In the genomic region with DNA sequence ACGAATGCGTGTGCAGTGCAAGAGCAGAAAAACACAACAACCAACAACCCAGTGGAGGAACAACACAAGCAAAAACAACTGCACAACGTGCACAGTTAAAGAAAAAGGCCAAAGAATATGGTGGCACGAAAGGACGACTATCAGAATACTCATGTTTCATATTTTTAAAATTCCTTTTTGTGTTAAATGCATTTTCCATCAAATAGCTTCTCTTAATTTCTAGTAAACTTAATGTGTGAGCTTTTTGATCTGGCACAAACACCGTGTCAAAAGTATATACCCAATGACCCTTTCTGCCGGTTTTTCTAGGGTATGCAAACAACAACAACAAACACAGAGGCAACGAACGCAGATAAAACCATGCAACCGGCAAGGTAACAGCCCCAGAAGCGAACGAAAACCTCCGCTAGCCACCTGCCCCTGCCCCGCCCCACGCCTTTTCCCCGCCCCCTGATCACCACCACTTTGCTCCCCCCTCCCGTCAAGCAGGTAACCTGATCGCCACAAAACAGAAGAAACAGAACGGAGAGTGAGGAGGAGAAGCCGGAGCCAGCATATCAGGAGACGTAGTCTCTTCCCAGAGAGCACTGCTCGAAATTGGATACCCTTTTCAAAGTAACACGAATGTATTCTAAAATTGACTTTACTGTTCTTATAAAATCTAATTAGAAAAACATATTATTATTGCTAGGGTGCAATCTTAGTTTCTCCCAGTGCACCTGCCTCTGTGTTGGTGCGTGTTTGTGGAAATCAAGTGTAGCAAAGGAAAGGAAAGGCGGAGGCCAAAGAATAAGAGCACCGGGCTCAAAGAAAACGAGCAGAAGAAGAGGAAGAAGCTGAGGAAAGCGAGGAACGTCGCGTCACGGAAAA, we compare ENCODE assay signal across 1 fruit fly cellular context.
TF ChIP-seq lines count a peak whose summit lies in the region.

No protein-coding gene starts in this region.

TF ChIP-seq in whole organism, embryonic, 481 proteins besides CTCF, POLR2A, EP300 and RAD21 (continued from another document):
- TF ChIP-seq CG12744 (GFP tag; optimal IDR thresholded peaks at IDR 0.05; lab: Kevin White, UChicago) (peak; percentile 76), pnt (GFP tag; optimal IDR thresholded peaks at IDR 0.05; lab: Kevin White, UChicago) (peak; percentile 94), rib (GFP tag; IDR thresholded peaks at IDR 0.05; lab: Robert Waterston, UW) (0 out of 2 replicates have a peak, but pooled peaks have one; percentile 25), Chrac-16 (GFP tag; optimal IDR thresholded peaks at IDR 0.05; lab: Kevin White, UChicago) (peak; percentile 90), CG1792 (GFP tag; optimal IDR thresholded peaks at IDR 0.05; lab: Kevin White, UChicago) (peak; percentile 70), CG11093 (GFP tag; IDR thresholded peaks at IDR 0.05; lab: Robert Waterston, UW) (peak; percentile 90), CG12299 (tag; optimal IDR thresholded peaks at IDR 0.05; lab: Kevin White, UChicago) (peak; percentile 49), Meics (GFP tag; optimal IDR thresholded peaks at IDR 0.05; lab: Kevin White, UChicago) (peak; percentile 56), CG8765 (GFP tag; IDR thresholded peaks at IDR 0.05; lab: Robert Waterston, UW) (peak; percentile 97), CG8359 (GFP tag; optimal IDR thresholded peaks at IDR 0.05; lab: Kevin White, UChicago; ENCODE audit: borderline replicate concordance) (peak; percentile 79), disco-r (GFP tag; optimal IDR thresholded peaks at IDR 0.05; lab: Kevin White, UChicago) (peak; percentile 71), CG14667 (GFP tag; IDR thresholded peaks at IDR 0.05; lab: Robert Waterston, UW) (peak; percentile 87), CkIIα-i1 (GFP tag; IDR thresholded peaks at IDR 0.05; lab: Robert Waterston, UW) (no peak), dati (GFP tag; IDR thresholded peaks at IDR 0.05; lab: Robert Waterston, UW) (peak; percentile 85), CG8944 (GFP tag; optimal IDR thresholded peaks at IDR 0.05; lab: Kevin White, UChicago) (peak; percentile 96), zf30C (GFP tag; optimal IDR thresholded peaks at IDR 0.05; lab: Kevin White, UChicago) (peak; percentile 99), cwo (GFP tag; optimal IDR thresholded peaks at IDR 0.05; lab: Kevin White, UChicago) (peak; percentile 1), CG10209 (GFP tag; optimal IDR thresholded peaks at IDR 0.05; lab: Kevin White, UChicago) (peak; percentile 93), Aef1 (GFP tag; IDR thresholded peaks at IDR 0.05; lab: Robert Waterston, UW) (peak; percentile 51), dpn (GFP tag; optimal IDR thresholded peaks at IDR 0.05; lab: Kevin White, UChicago) (peak; percentile 87 to 91), CG1603 (tag; optimal IDR thresholded peaks at IDR 0.05; lab: Kevin White, UChicago) (peak; percentile 97), CG34376 (GFP tag; optimal IDR thresholded peaks at IDR 0.05; lab: Kevin White, UChicago) (no peak), tll (GFP tag; optimal IDR thresholded peaks at IDR 0.05; lab: Kevin White, UChicago) (peak; percentile 30 to 62), Nf-YC (tag; optimal IDR thresholded peaks at IDR 0.05; lab: Kevin White, UChicago) (no peak), gt (GFP tag; IDR thresholded peaks at IDR 0.05; lab: Robert Waterston, UW) (peak; percentile 76), unc-4 (GFP tag; IDR thresholded peaks at IDR 0.05; lab: Robert Waterston, UW; ENCODE audit: partially characterized antibody) (no peak), CG1024 (GFP tag; IDR thresholded peaks at IDR 0.05; lab: Robert Waterston, UW) (peak; percentile 94), Hr51 (GFP tag; optimal IDR thresholded peaks at IDR 0.05; lab: Kevin White, UChicago) (peak; percentile 81), CG12236 (GFP tag; optimal IDR thresholded peaks at IDR 0.05; lab: Kevin White, UChicago) (peak; percentile 94), CG7786 (GFP tag; optimal IDR thresholded peaks at IDR 0.05; lab: Kevin White, UChicago) (peak; percentile 85), Kr (GFP tag; optimal IDR thresholded peaks at IDR 0.05; lab: Kevin White, UChicago) (peak; percentile 76), CG6683 (GFP tag; optimal IDR thresholded peaks at IDR 0.05; lab: Kevin White, UChicago) (no peak), ci (GFP tag; IDR thresholded peaks at IDR 0.05; lab: Robert Waterston, UW) (peak; percentile 97), luna (GFP tag; optimal IDR thresholded peaks at IDR 0.05; lab: Kevin White, UChicago) (no peak), yki (optimal IDR thresholded peaks at IDR 0.05; lab: Kevin White, UChicago) (no peak), CG18599 (GFP tag; optimal IDR thresholded peaks at IDR 0.05; lab: Kevin White, UChicago) (peak; percentile 35), CG16863 (GFP tag; optimal IDR thresholded peaks at IDR 0.05; lab: Kevin White, UChicago) (peak; percentile 93), CG17829 (tag; optimal IDR thresholded peaks at IDR 0.05; lab: Kevin White, UChicago) (peak; percentile 84), ttk (GFP tag; IDR thresholded peaks at IDR 0.05; lab: Robert Waterston, UW) (peak; percentile 83), row (GFP tag; IDR thresholded peaks at IDR 0.05; lab: Robert Waterston, UW) (peak; percentile 84), CHES-1-like (GFP tag; optimal IDR thresholded peaks at IDR 0.05; lab: Kevin White, UChicago) (peak; percentile 84), sens-2 (GFP tag; IDR thresholded peaks at IDR 0.05; lab: Robert Waterston, UW) (peak; percentile 97), B-H2 (GFP tag; optimal IDR thresholded peaks at IDR 0.05; lab: Kevin White, UChicago) (no peak), nerfin-1 (tag; optimal IDR thresholded peaks at IDR 0.05; lab: Kevin White, UChicago) (peak; percentile 63), CG9609 (GFP tag; optimal IDR thresholded peaks at IDR 0.05; lab: Kevin White, UChicago) (peak; percentile 94), toy (GFP tag; IDR thresholded peaks at IDR 0.05; lab: Robert Waterston, UW) (peak; percentile 44; the same call in 1 of the 2 replicates), Rfx (GFP tag; IDR thresholded peaks at IDR 0.05; lab: Robert Waterston, UW) (no peak), MBD-R2 (GFP tag; IDR thresholded peaks at IDR 0.05; lab: Robert Waterston, UW) (no peak; the same call in 1 of the 2 replicates), CG33557 (GFP tag; optimal IDR thresholded peaks at IDR 0.05; lab: Kevin White, UChicago) (peak; percentile 84), CG7372 (GFP tag; IDR thresholded peaks at IDR 0.05; lab: Robert Waterston, UW) (peak; percentile 49), CG7357 (GFP tag; IDR thresholded peaks at IDR 0.05; lab: Robert Waterston, UW) (peak; percentile 75), wor (GFP tag; IDR thresholded peaks at IDR 0.05; lab: Robert Waterston, UW) (peak; percentile 86), ara (GFP tag; IDR thresholded peaks at IDR 0.05; lab: Robert Waterston, UW) (peak; percentile 98), br (optimal IDR thresholded peaks at IDR 0.05; lab: Kevin White, UChicago) (no peak), NfI (GFP tag; optimal IDR thresholded peaks at IDR 0.05; lab: Kevin White, UChicago) (peak; percentile 85), lilli (GFP tag; optimal IDR thresholded peaks at IDR 0.05; lab: Kevin White, UChicago) (peak; percentile 88), Opbp (GFP tag; IDR thresholded peaks at IDR 0.05; lab: Robert Waterston, UW; ENCODE audit: partially characterized antibody) (0 out of 3 replicates have a peak, but pooled peaks have one; percentile 21), lbe (GFP tag; optimal IDR thresholded peaks at IDR 0.05; lab: Kevin White, UChicago) (peak; percentile 92), gro (GFP tag; optimal IDR thresholded peaks at IDR 0.05; lab: Kevin White, UChicago) (no peak), gcm2 (GFP tag; optimal IDR thresholded peaks at IDR 0.05; lab: Kevin White, UChicago) (peak; percentile 85), da (GFP tag; optimal IDR thresholded peaks at IDR 0.05; lab: Kevin White, UChicago) (peak; percentile 73), CG17385 (GFP tag; optimal IDR thresholded peaks at IDR 0.05; lab: Kevin White, UChicago) (peak; percentile 82), CG10321 (GFP tag; IDR thresholded peaks at IDR 0.05; lab: Robert Waterston, UW) (peak; percentile 23; the same call in 1 of the 2 replicates), CG2875 (GFP tag; optimal IDR thresholded peaks at IDR 0.05; lab: Kevin White, UChicago) (peak; percentile 94), Scr (GFP tag; IDR thresholded peaks at IDR 0.05; lab: Robert Waterston, UW; ENCODE audit: partially characterized antibody) (no peak), CG17328 (GFP tag; IDR thresholded peaks at IDR 0.05; lab: Robert Waterston, UW) (peak; percentile 98), NK7.1 (GFP tag; optimal IDR thresholded peaks at IDR 0.05; lab: Kevin White, UChicago) (peak; percentile 59), CG8281 (tag; optimal IDR thresholded peaks at IDR 0.05; lab: Kevin White, UChicago) (peak; percentile 17), CG14965 (GFP tag; optimal IDR thresholded peaks at IDR 0.05; lab: Kevin White, UChicago; ENCODE audit: borderline replicate concordance) (peak; percentile 83), eyg (GFP tag; optimal IDR thresholded peaks at IDR 0.05; lab: Kevin White, UChicago) (peak; percentile 7), CG17359 (tag; optimal IDR thresholded peaks at IDR 0.05; lab: Kevin White, UChicago) (peak; percentile 80), dan (GFP tag; IDR thresholded peaks at IDR 0.05; lab: Robert Waterston, UW) (peak; percentile 96)
TF ChIP-seq in whole organism, embryonic: peak in this region for 378.
